Worm (Caenorhabditis elegans) whole organism, young adult: ENCODE results near the gene F07C6.3.

Experiments
- B0019.2 ChIP-seq: fragments of 200-800 bp; sonication (Bioruptor generic); conservative IDR thresholded peaks from 2 replicates; pipeline ENCODE4 v1.3.6; 2022; ENCODE audit warnings: missing genetic modification reagents, missing genetic modification characterization, missing compliant biosample characterization
- B0336.3 ChIP-seq: fragments of 200-800 bp; sonication (Bioruptor generic); IDR thresholded peaks from 2 replicates; pipeline ENCODE4 v1.3.6; 2022; ENCODE audit warnings: missing genetic modification characterization, missing compliant biosample characterization
- C17E4.6 ChIP-seq: fragments of 200-800 bp; sonication (Bioruptor generic); IDR thresholded peaks from 2 replicates; pipeline ENCODE4 v1.3.6; 2022; ENCODE audit warnings: missing genetic modification reagents, missing genetic modification characterization, missing compliant biosample characterization
- F10E7.11 ChIP-seq: sonication (generic microtip); optimal IDR thresholded peaks from 2 replicates; lab custom pipeline; 2017; ENCODE audit warnings: mild to moderate bottlenecking, missing genetic modification characterization, moderate library complexity, missing compliant biosample characterization
- F33H1.4 ChIP-seq: fragments of 200-800 bp; sonication (Bioruptor generic); IDR thresholded peaks from 2 replicates; pipeline ENCODE4 v1.3.6; 2022; ENCODE audit warnings: missing genetic modification reagents, missing genetic modification characterization, missing compliant biosample characterization
- F55B11.4 ChIP-seq: sonication (generic microtip); optimal IDR thresholded peaks from 2 replicates; lab custom pipeline; 2016; ENCODE audit warnings: missing compliant biosample characterization, missing genetic modification characterization, borderline replicate concordance; ENCODE audit not compliant: insufficient read depth
- Y53F4B.3 ChIP-seq: fragments of 200-800 bp; sonication (Bioruptor generic); IDR thresholded peaks from 2 replicates; pipeline ENCODE4 v1.3.6; 2022; ENCODE audit warnings: missing genetic modification reagents, missing genetic modification characterization, missing compliant biosample characterization
- Y53G8AR.9 ChIP-seq: fragments of 200-800 bp; sonication (Bioruptor generic); conservative IDR thresholded peaks from 2 replicates; pipeline ENCODE4 v1.3.6; 2022; ENCODE audit warnings: missing genetic modification reagents, missing genetic modification characterization, missing compliant biosample characterization
- Y56A3A.18 ChIP-seq: fragments of 200-800 bp; sonication (Bioruptor generic); IDR thresholded peaks from 2 replicates; pipeline ENCODE4 v1.3.6; 2022; ENCODE audit warnings: missing genetic modification reagents, missing genetic modification characterization, missing compliant biosample characterization
- aptf-2 ChIP-seq: fragments of 200-800 bp; sonication (Bioruptor generic); conservative IDR thresholded peaks from 2 replicates; pipeline ENCODE4 v1.3.6; 2022; ENCODE audit warnings: missing genetic modification reagents, missing genetic modification characterization, missing compliant biosample characterization
- athp-1 ChIP-seq: sonication (generic microtip); optimal IDR thresholded peaks from 2 replicates; lab custom pipeline; 2017; ENCODE audit warnings: mild to moderate bottlenecking, missing genetic modification characterization, missing compliant biosample characterization
- attf-3 ChIP-seq: fragments of 200-800 bp; sonication (Bioruptor generic); conservative IDR thresholded peaks from 2 replicates; pipeline ENCODE4 v1.3.6; 2022; ENCODE audit warnings: missing genetic modification reagents, missing genetic modification characterization, missing compliant biosample characterization
- attf-5 ChIP-seq: fragments of 200-800 bp; sonication (Bioruptor generic); optimal IDR thresholded peaks from 2 replicates; lab custom pipeline; 2018; ENCODE audit warnings: mild to moderate bottlenecking, missing genetic modification characterization, missing compliant biosample characterization
- cebp-2 ChIP-seq: fragments of 200-800 bp; sonication (Bioruptor generic); IDR thresholded peaks from 2 replicates; pipeline ENCODE4 v1.3.6; 2022; ENCODE audit warnings: missing genetic modification characterization, missing compliant biosample characterization
- ceh-100 ChIP-seq: fragments of 200-800 bp; sonication (Bioruptor generic); IDR thresholded peaks from 2 replicates; pipeline ENCODE4 v1.3.6; 2022; ENCODE audit warnings: missing genetic modification reagents, missing genetic modification characterization, missing compliant biosample characterization
- ceh-40 ChIP-seq: fragments of 200-800 bp; sonication (Bioruptor generic); IDR thresholded peaks from 2 replicates; pipeline ENCODE4 v1.3.6; 2022; ENCODE audit warnings: missing genetic modification characterization, missing compliant biosample characterization
- ceh-91 ChIP-seq: fragments of 200-800 bp; sonication (Bioruptor generic); IDR thresholded peaks from 2 replicates; pipeline ENCODE4 v1.3.6; 2022; ENCODE audit warnings: missing genetic modification reagents, missing genetic modification characterization, missing compliant biosample characterization
- egl-18 ChIP-seq: fragments of 200-800 bp; sonication (Bioruptor generic); IDR thresholded peaks from 2 replicates; pipeline ENCODE4 v1.3.6; 2022; ENCODE audit warnings: missing genetic modification reagents, missing genetic modification characterization, missing compliant biosample characterization
- egrh-3 ChIP-seq: fragments of 200-800 bp; sonication (Bioruptor generic); IDR thresholded peaks from 2 replicates; pipeline ENCODE4 v1.3.6; 2022; ENCODE audit warnings: missing genetic modification reagents, missing genetic modification characterization, missing compliant biosample characterization
- ekl-4 ChIP-seq: fragments of 200-800 bp; sonication (Bioruptor generic); IDR thresholded peaks from 2 replicates; pipeline ENCODE4 v1.3.6; 2022; ENCODE audit warnings: missing genetic modification reagents, missing genetic modification characterization, missing compliant biosample characterization
- gei-17 ChIP-seq: fragments of 200-800 bp; sonication (Bioruptor generic); optimal IDR thresholded peaks from 2 replicates; lab custom pipeline; 2018; ENCODE audit warnings: mild to moderate bottlenecking, missing genetic modification characterization, missing compliant biosample characterization
- hlh-26 ChIP-seq: fragments of 200-800 bp; sonication (Bioruptor generic); conservative IDR thresholded peaks from 2 replicates; pipeline ENCODE4 v1.3.6; 2022; ENCODE audit warnings: missing genetic modification reagents, missing genetic modification characterization, missing compliant biosample characterization
- hmg-1.2 ChIP-seq: fragments of 200-800 bp; sonication (Bioruptor generic); IDR thresholded peaks from 2 replicates; pipeline ENCODE4 v1.3.6; 2022; ENCODE audit warnings: missing genetic modification reagents, missing genetic modification characterization, missing compliant biosample characterization
- hsf-1 ChIP-seq: fragments of 200-800 bp; sonication (Bioruptor generic); IDR thresholded peaks from 2 replicates; pipeline ENCODE4 v1.3.6; 2022; ENCODE audit warnings: missing genetic modification reagents, missing genetic modification characterization, missing compliant biosample characterization
- lsl-1 ChIP-seq: fragments of 200-800 bp; sonication (Bioruptor generic); optimal IDR thresholded peaks from 2 replicates; lab custom pipeline; 2018; ENCODE audit warnings: mild to moderate bottlenecking, missing genetic modification characterization, moderate library complexity, missing compliant biosample characterization
- madf-3 ChIP-seq: fragments of 200-800 bp; sonication (Bioruptor generic); IDR thresholded peaks from 2 replicates; pipeline ENCODE4 v1.3.6; 2022; ENCODE audit warnings: missing genetic modification reagents, missing genetic modification characterization, missing compliant biosample characterization
- madf-6 ChIP-seq: fragments of 200-800 bp; sonication (Bioruptor generic); IDR thresholded peaks from 2 replicates; pipeline ENCODE4 v1.3.6; 2022; ENCODE audit warnings: missing genetic modification reagents, missing genetic modification characterization, missing compliant biosample characterization
- mcd-1 ChIP-seq: fragments of 200-800 bp; sonication (Bioruptor generic); IDR thresholded peaks from 2 replicates; pipeline ENCODE4 v1.3.6; 2022; ENCODE audit warnings: missing genetic modification reagents, missing genetic modification characterization, missing compliant biosample characterization
- mes-4 ChIP-seq: sonication (generic microtip); optimal IDR thresholded peaks from 2 replicates; lab custom pipeline; 2016; ENCODE audit warnings: missing genotype, missing genetic modification characterization, missing compliant biosample characterization
- snpc-1.1 ChIP-seq: sonication (generic microtip); optimal IDR thresholded peaks from 2 replicates; lab custom pipeline; 2017; ENCODE audit warnings: missing genetic modification characterization, mild to moderate bottlenecking, missing compliant biosample characterization, antibody characterized with exemption, moderate library complexity, missing genotype, missing genetic modification reagents; ENCODE audit not compliant: insufficient read depth
- snpc-1.3 ChIP-seq: sonication (generic microtip); optimal IDR thresholded peaks from 2 replicates; lab custom pipeline; 2017; ENCODE audit warnings: missing genetic modification characterization, mild to moderate bottlenecking, missing compliant biosample characterization, antibody characterized with exemption, moderate library complexity, missing genotype, missing genetic modification reagents; ENCODE audit not compliant: insufficient read depth
- snpc-3.4 ChIP-seq: sonication (generic microtip); optimal IDR thresholded peaks from 2 replicates; lab custom pipeline; 2017; ENCODE audit warnings: missing genetic modification characterization, mild to moderate bottlenecking, missing compliant biosample characterization, antibody characterized with exemption, moderate library complexity, missing genotype, missing genetic modification reagents
- snpc-4 ChIP-seq, 5 experiments: fragments of 150-350 bp in 1 of 5; sonication (generic microtip) in 4 of 5; optimal IDR thresholded peaks; 2 replicates each; lab custom pipeline; 2014 to 2018; ENCODE audit warnings: missing genetic modification characterization in 5 of 5, missing biosample characterization in 3 of 5, antibody characterized with exemption in 2 of 5, mild to moderate bottlenecking in 2 of 5, missing compliant biosample characterization in 2 of 5, missing genotype in 2 of 5, moderate library complexity in 2 of 5, missing genetic modification reagents in 1 of 5
- tbp1 ChIP-seq: fragments of 200-800 bp; sonication (Bioruptor generic); optimal IDR thresholded peaks from 2 replicates; lab custom pipeline; 2018; ENCODE audit warnings: mild to moderate bottlenecking, missing genetic modification characterization, missing compliant biosample characterization
- unc-130 ChIP-seq: sonication (generic microtip); optimal IDR thresholded peaks from 2 replicates; lab custom pipeline; 2016; ENCODE audit warnings: missing genetic modification reagents, missing genetic modification characterization, missing compliant biosample characterization
- zfh-2 ChIP-seq: fragments of 200-800 bp; sonication (Bioruptor generic); conservative IDR thresholded peaks from 2 replicates; pipeline ENCODE4 v1.3.6; 2022; ENCODE audit warnings: missing genetic modification reagents, missing genetic modification characterization, missing compliant biosample characterization
- ztf-22 ChIP-seq: fragments of 200-800 bp; sonication (Bioruptor generic); optimal IDR thresholded peaks from 2 replicates; lab custom pipeline; 2018; ENCODE audit warnings: mild to moderate bottlenecking, missing genetic modification characterization, moderate library complexity, missing compliant biosample characterization
- ztf-25 ChIP-seq: fragments of 200-800 bp; sonication (Bioruptor generic); IDR thresholded peaks from 2 replicates; pipeline ENCODE4 v1.3.6; 2022; ENCODE audit warnings: missing genetic modification reagents, missing genetic modification characterization, missing compliant biosample characterization
- ztf-3 ChIP-seq: fragments of 200-800 bp; sonication (Bioruptor generic); optimal IDR thresholded peaks from 2 replicates; lab custom pipeline; 2018; ENCODE audit warnings: mild to moderate bottlenecking, missing genetic modification characterization, missing compliant biosample characterization
- ztf-6 ChIP-seq: fragments of 200-800 bp; sonication (Bioruptor generic); IDR thresholded peaks from 2 replicates; pipeline ENCODE4 v1.3.6; 2022; ENCODE audit warnings: missing genetic modification reagents, missing genetic modification characterization, missing compliant biosample characterization

Gene F07C6.3

DNA sequence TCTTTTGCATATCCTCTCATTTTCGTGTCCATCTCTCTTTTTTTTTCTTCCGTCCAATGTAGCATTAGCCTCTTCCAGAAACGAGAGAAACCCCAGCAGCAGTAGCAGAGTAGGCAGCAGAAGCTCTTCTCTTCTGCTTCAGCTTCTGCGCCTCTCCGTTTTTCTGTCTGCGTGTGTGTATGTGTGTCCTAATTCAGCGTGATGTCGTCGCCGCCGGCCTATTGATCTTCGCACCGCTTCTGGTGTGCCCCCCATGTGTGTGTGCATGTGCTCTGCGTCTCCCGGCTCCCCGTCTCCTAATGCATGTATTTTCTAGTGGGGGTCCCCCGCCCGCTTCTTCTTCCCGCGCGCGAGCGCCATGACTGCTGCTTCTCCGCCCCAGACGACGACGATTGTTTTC is 17.6 kb upstream of the F07C6.3 start (continued):
- TF ChIP-seq unc-130 (GFP tag; lab: Kevin White, UChicago): no peak
- peak; percentile 26; the same call in 1 of the 2 replicates for TF ChIP-seq ztf-6 (GFP tag; lab: Robert Waterston, UW)
- TF ChIP-seq ceh-40 (GFP tag; lab: Robert Waterston, UW): no peak
- no peak for TF ChIP-seq ztf-25 (GFP tag; lab: Robert Waterston, UW)
- TF ChIP-seq, all 124 proteins: peak for 21

DNA sequence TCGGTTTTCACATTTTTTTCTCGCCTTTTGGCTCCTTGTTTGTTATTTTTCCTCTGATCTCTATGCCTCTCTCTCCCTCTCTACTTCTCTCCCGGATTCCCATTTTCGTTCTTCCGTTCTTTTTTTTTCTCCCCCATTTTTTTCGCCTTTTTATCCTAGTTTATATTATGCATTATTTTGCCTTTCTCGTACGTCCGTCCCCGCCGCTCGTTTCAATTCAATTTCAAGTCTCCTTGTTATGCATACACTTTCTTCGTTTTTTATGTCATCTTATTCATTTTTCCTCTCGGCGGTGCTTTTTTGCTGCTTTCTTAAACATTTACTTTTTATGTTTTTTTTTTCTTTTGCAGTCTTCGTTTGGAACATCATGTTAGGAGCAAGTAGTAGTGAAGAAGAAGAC is 15.5 kb upstream of the F07C6.3 start, which contains the start of gene unc-31:
Gene unc-31 (plus strand): TSS at position 349 of the 400 bp plus-strand sequence.
- TF ChIP-seq mes-4 (tag; lab: Kevin White, UChicago) (no peak), ztf-22 (GFP tag; lab: Kevin White, UChicago) (no peak), attf-5 (GFP tag; lab: Kevin White, UChicago) (no peak), F10E7.11 (no peak), ztf-6 (GFP tag; lab: Robert Waterston, UW) (no peak), egl-18 (GFP tag; lab: Robert Waterston, UW) (no peak)
- TF ChIP-seq, all 124 proteins: peak for 0

DNA sequence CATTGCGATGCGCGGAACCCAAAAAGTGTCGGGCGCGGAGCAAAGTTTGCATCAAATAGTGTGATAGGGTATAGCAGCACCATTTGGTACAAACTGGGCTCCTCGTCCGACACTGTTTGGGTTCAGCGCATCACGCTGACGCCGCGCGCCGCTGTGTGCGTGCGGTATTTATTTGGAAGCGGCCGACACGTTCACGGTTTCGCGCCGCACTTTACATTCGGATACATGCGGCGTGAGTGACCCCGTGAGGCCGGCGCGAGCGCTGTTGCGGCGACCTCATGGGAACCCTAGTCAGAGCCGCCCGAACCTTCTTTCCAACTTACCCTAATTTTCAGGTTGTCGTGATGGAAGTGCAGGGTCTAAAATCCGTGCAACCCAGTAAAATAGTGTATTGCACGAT is 8.1 kb upstream of the F07C6.3 start:
- TF ChIP-seq hlh-26 (GFP tag; lab: Robert Waterston, UW) (no peak), madf-6 (GFP tag; lab: Robert Waterston, UW) (no peak), snpc-4 (GFP tag; optimal IDR thresholded peaks at IDR 0.05; lab: Kevin White, UChicago) (no peak), snpc-4 (tag; optimal IDR thresholded peaks at IDR 0.05; lab: Kevin White, UChicago) (peak in 1 of 4 experiments; percentile 46), athp-1 (no peak), egrh-3 (peak; percentile 39; the same call in 1 of the 2 replicates), zfh-2 (GFP tag; lab: Robert Waterston, UW) (peak; percentile 89)

DNA sequence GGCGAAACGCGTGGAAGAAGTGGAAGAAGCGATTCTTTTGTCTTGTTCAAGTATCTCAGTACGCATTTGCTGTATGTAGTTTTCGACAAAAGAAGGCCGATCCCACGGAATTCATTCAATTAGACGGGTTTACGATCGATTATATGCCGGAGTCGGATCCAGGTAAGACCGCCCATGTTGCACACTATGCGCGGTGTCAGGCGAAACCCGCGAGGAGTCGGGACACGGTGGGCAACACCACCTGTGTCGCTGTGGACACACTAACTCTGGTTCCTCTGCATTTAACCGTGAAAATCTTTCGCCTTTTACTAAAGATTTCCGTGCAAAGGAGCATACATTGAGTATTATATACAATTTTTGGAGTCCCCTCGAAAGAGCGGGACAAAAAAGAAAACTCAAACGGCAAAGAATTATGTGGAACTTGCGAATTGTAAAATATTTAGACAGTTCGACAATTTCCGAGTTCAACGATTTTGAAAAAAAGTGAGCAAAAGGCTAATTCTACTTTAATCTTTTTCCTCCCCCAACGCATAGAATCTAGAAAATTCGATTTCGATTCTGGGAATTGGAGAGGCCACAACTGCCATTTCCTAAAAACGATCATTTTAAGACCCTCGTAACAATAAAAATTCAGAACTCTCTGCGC is 7.1 kb upstream of the F07C6.3 start:
- TF ChIP-seq ztf-3 (GFP tag; lab: Kevin White, UChicago) (no peak), madf-6 (GFP tag; lab: Robert Waterston, UW) (peak; percentile 82), gei-17 (GFP tag; lab: Kevin White, UChicago) (no peak), ekl-4 (GFP tag; lab: Robert Waterston, UW) (peak; percentile 30; the same call in 1 of the 2 replicates), snpc-1.3 (tag; lab: Kevin White, UChicago) (peak; percentile 71), B0019.2 (GFP tag; lab: Robert Waterston, UW) (0 out of 2 replicates have a peak, but pooled peaks have one; percentile 31), B0336.3 (GFP tag; lab: Robert Waterston, UW) (0 out of 2 replicates have a peak, but pooled peaks have one; percentile 36), hmg-1.2 (GFP tag; lab: Robert Waterston, UW) (peak; percentile 97), snpc-1.1 (tag; lab: Kevin White, UChicago) (peak; percentile 93), tbp1 (GFP tag; lab: Kevin White, UChicago) (peak; percentile 72), hsf-1 (GFP tag; lab: Robert Waterston, UW) (peak; percentile 56; the same call in 1 of the 2 replicates), F33H1.4 (GFP tag; lab: Robert Waterston, UW) (peak; percentile 60), Y56A3A.18 (0 out of 2 replicates have a peak, but pooled peaks have one; percentile 23), lsl-1 (GFP tag; lab: Kevin White, UChicago) (peak; percentile 65), cebp-2 (no peak), ceh-100 (GFP tag; lab: Robert Waterston, UW) (peak; percentile 43), C17E4.6 (GFP tag; lab: Robert Waterston, UW) (peak; percentile 75; the same call in 1 of the 2 replicates), F55B11.4 (tag; lab: Kevin White, UChicago) (no peak), snpc-3.4 (tag; lab: Kevin White, UChicago) (peak; percentile 81), mcd-1 (peak; percentile 58), Y53F4B.3 (GFP tag; lab: Robert Waterston, UW) (no peak), ztf-6 (GFP tag; lab: Robert Waterston, UW) (no peak), attf-3 (peak; percentile 52; the same call in 1 of the 2 replicates), Y53G8AR.9 (GFP tag; lab: Robert Waterston, UW) (no peak), ceh-91 (peak; percentile 40; the same call in 1 of the 2 replicates), madf-3 (GFP tag; lab: Robert Waterston, UW) (0 out of 2 replicates have a peak, but pooled peaks have one; percentile 26), aptf-2 (GFP tag; lab: Robert Waterston, UW) (peak; percentile 69; the same call in 1 of the 2 replicates)
